Worm (Caenorhabditis elegans): ENCODE measurements around the gene ugt-55.

ugt-55 gene

DNA sequence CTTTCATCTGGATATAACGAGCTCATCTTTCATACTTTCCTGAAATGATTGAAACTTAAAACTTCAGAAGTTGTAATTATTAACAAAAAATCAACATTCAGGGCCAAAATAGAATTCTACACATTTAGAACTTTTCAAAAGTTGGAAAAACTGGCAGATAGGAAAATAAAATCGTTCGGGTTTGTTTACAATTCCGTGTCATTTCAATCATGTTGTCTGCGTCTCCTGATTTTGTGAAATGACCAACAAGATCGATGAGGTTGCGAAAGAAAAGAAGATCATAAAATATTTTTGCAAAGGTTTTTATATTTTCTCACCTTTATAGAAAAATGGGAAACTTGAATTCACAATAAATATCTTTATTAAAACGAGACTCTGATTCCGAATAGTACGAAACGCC is 32.1 kb downstream of the ugt-55 start, which contains the start of gene rskd-1:
rskd-1 (minus strand) TSS at position 39 of the 400 bp plus-strand sequence.
- TF ChIP-seq hlh-30 (tag; optimal IDR thresholded peaks at IDR 0.05; ENCODE audit: insufficient read depth) (peak; percentile 38), pha-4 (GFP tag; IDR thresholded peaks at IDR 0.05) (no peak), pha-4 (tag; optimal IDR thresholded peaks at IDR 0.05) (peak; percentile 78), mep-1 (tag; optimal IDR thresholded peaks at IDR 0.05) (peak; percentile 32), T20F7.1 (GFP tag; optimal IDR thresholded peaks at IDR 0.05) (peak; percentile 40), nhr-6 (tag; optimal IDR thresholded peaks at IDR 0.05) (peak; percentile 76), Y48G9A.11 (GFP tag; IDR thresholded peaks at IDR 0.05) (no peak), unc-39 (tag; optimal IDR thresholded peaks at IDR 0.05) (no peak), lin-38 (GFP tag; IDR thresholded peaks at IDR 0.05) (peak; percentile 9; the same call in 1 of the 2 replicates), dpl-1 (GFP tag; optimal IDR thresholded peaks at IDR 0.05) (peak; percentile 1), egl-43 (GFP tag; IDR thresholded peaks at IDR 0.05) (no peak), daf-16 (GFP tag; optimal IDR thresholded peaks at IDR 0.05) (peak in 1 of 2 experiments; percentile 10), daf-16 (tag; optimal IDR thresholded peaks at IDR 0.05) (peak; percentile 73), lsy-2 (tag; optimal IDR thresholded peaks at IDR 0.05) (peak in 1 of 2 experiments; percentile 40), dve-1 (tag; optimal IDR thresholded peaks at IDR 0.05; ENCODE audit: insufficient read depth) (peak; percentile 17)

DNA sequence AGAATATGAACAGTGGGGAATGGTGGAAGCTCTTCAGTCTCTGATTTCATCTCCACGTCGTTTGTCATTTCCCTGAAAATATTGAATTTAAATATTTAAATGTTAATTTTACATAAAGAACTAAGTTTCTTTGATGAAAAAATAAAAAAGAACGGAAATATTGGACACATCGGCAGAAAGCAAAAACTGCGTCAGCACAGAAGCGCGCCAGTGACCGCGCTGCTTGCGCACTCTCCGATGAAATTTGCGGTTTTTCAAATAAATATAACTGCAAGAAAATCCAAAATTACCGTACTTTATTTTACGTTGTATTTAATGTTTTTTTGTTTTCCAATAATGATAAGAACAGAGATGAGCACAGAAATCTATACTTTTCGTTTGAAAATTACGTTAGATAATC is 35.1 kb downstream of the ugt-55 start, which contains the start of the genes srpa-68 and srh-16:
srpa-68 (minus strand) TSS at position 72 of the 400 bp plus-strand sequence.
srh-16 (plus strand) TSS at position 275 of the 400 bp plus-strand sequence.
- TF ChIP-seq F10B5.3 (tag; optimal IDR thresholded peaks at IDR 0.05) = peak; percentile 79
- TF ChIP-seq lin-1 (GFP tag; IDR thresholded peaks at IDR 0.05) = peak; percentile 41; the same call in 1 of the 2 replicates
- no peak for TF ChIP-seq nhr-237 (tag; optimal IDR thresholded peaks at IDR 0.05)
- peak; percentile 93 for TF ChIP-seq nhr-102 (tag; optimal IDR thresholded peaks at IDR 0.05)
- TF ChIP-seq aly-2 (tag; optimal IDR thresholded peaks at IDR 0.05) = no peak
- TF ChIP-seq lir-3 (tag; optimal IDR thresholded peaks at IDR 0.05) = peak; percentile 36
- TF ChIP-seq arid-1 (GFP tag; conservative IDR thresholded peaks at IDR 0.05) = peak; percentile 88
- TF ChIP-seq fos-1 (tag; optimal IDR thresholded peaks at IDR 0.05) = no peak
- 0 out of 2 replicates have a peak, but pooled peaks have one; percentile 53 for TF ChIP-seq egl-43 (GFP tag; IDR thresholded peaks at IDR 0.05)
- TF ChIP-seq unc-39 (tag; optimal IDR thresholded peaks at IDR 0.05) = no peak
- TF ChIP-seq ceh-44 (GFP tag; IDR thresholded peaks at IDR 0.05) = no peak
- TF ChIP-seq dmd-9 (GFP tag; IDR thresholded peaks at IDR 0.05) = no peak
- TF ChIP-seq fkh-10 (GFP tag; optimal IDR thresholded peaks at IDR 0.05) = peak; percentile 46
- no peak for TF ChIP-seq nhr-111 (GFP tag; optimal IDR thresholded peaks at IDR 0.05)
- peak; percentile 26 for TF ChIP-seq ceh-32 (tag; optimal IDR thresholded peaks at IDR 0.05; ENCODE audit: poor library complexity)
- peak; percentile 61; the same call in 1 of the 2 replicates for TF ChIP-seq snpc-1.2 (GFP tag; IDR thresholded peaks at IDR 0.05)
- peak; percentile 80 for TF ChIP-seq hlh-30 (tag; optimal IDR thresholded peaks at IDR 0.05; ENCODE audit: insufficient read depth)
- TF ChIP-seq vab-7 (GFP tag; IDR thresholded peaks at IDR 0.05) = no peak
- TF ChIP-seq Y75B8A.6 (GFP tag; IDR thresholded peaks at IDR 0.05) = no peak
- no peak for TF ChIP-seq F44E2.7 (GFP tag; IDR thresholded peaks at IDR 0.05)
- TF ChIP-seq ama-1 (optimal IDR thresholded peaks at IDR 0.05) = no peak
- TF ChIP-seq Y48G9A.11 (GFP tag; IDR thresholded peaks at IDR 0.05) = peak; percentile 86
- TF ChIP-seq dve-1 (tag; optimal IDR thresholded peaks at IDR 0.05; ENCODE audit: insufficient read depth) = peak; percentile 88
- TF ChIP-seq pha-4 (GFP tag; IDR thresholded peaks at IDR 0.05) = peak; percentile 80; the same call in 1 of the 2 replicates
- TF ChIP-seq pha-4 (tag; optimal IDR thresholded peaks at IDR 0.05) = no peak
- no peak for TF ChIP-seq unc-62 (GFP tag; optimal IDR thresholded peaks at IDR 0.05 in 1 of 2)
- TF ChIP-seq unc-62 (tag; optimal IDR thresholded peaks at IDR 0.05) = no peak
- no peak for TF ChIP-seq dmd-8 (GFP tag; IDR thresholded peaks at IDR 0.05)
- TF ChIP-seq madf-9 (GFP tag; conservative IDR thresholded peaks at IDR 0.05) = no peak
- peak; percentile 86 for TF ChIP-seq hmg-1.1 (GFP tag; IDR thresholded peaks at IDR 0.05)
- peak; percentile 33 to 50 for TF ChIP-seq daf-16 (GFP tag; optimal IDR thresholded peaks at IDR 0.05)
- TF ChIP-seq daf-16 (tag; optimal IDR thresholded peaks at IDR 0.05) = peak; percentile 60
- TF ChIP-seq zfp-3 (GFP tag; conservative IDR thresholded peaks at IDR 0.05) = no peak
- TF ChIP-seq ztf-11 (tag; optimal IDR thresholded peaks at IDR 0.05) = no peak
- peak; percentile 87 for TF ChIP-seq duxl-1 (tag; optimal IDR thresholded peaks at IDR 0.05; ENCODE audit: poor library complexity)
- peak; percentile 90 for TF ChIP-seq mep-1 (tag; optimal IDR thresholded peaks at IDR 0.05)
- TF ChIP-seq spr-1 (tag; optimal IDR thresholded peaks at IDR 0.05) = peak; percentile 81
- TF ChIP-seq hlh-11 (tag; optimal IDR thresholded peaks at IDR 0.05) = peak; percentile 80
- no peak for TF ChIP-seq sdz-12 (GFP tag; optimal IDR thresholded peaks at IDR 0.05)
- no peak for TF ChIP-seq nhr-41 (GFP tag; IDR thresholded peaks at IDR 0.05)
- TF ChIP-seq nhr-25 (tag; optimal IDR thresholded peaks at IDR 0.05; ENCODE audit: borderline replicate concordance, insufficient read depth) = no peak
- peak; percentile 77 for TF ChIP-seq nhr-48 (tag; optimal IDR thresholded peaks at IDR 0.05)

All from whole organism, L4 larva.